Worm (Caenorhabditis elegans): ENCODE data around the gene unc-27.

Gene unc-27

ce11 chrX:8763607-8764006 is 25.6 kb upstream of the unc-27 start, which contains the start of gene zig-12:
Gene zig-12, plus strand, starts transcription at chrX:8763907.
- TF ChIP-seq sox-4 (tag; optimal IDR thresholded peaks at IDR 0.05) = no peak
- no peak for TF ChIP-seq ama-1 (optimal IDR thresholded peaks at IDR 0.05)
- TF ChIP-seq mef-2 (tag; optimal IDR thresholded peaks at IDR 0.05) = no peak
- TF ChIP-seq nhr-71 (tag; optimal IDR thresholded peaks at IDR 0.05) = no peak
- no peak for TF ChIP-seq aha-1 (tag; optimal IDR thresholded peaks at IDR 0.05)
- no peak for TF ChIP-seq grh-1 (GFP tag; IDR thresholded peaks at IDR 0.05)

- TF ChIP-seq grh-1 (GFP tag; IDR thresholded peaks at IDR 0.05) (no peak), nhr-90 (tag; optimal IDR thresholded peaks at IDR 0.05; ENCODE audit: poor library complexity) (no peak), lin-14 (GFP tag; optimal IDR thresholded peaks at IDR 0.05) (peak; percentile 14), nhr-20 (tag; optimal IDR thresholded peaks at IDR 0.05) (peak; percentile 8), C04F5.9 (tag; optimal IDR thresholded peaks at IDR 0.05) (no peak), fkh-4 (tag; optimal IDR thresholded peaks at IDR 0.05; ENCODE audit: borderline replicate concordance) (no peak), C34B4.2 (tag; optimal IDR thresholded peaks at IDR 0.05) (no peak), isw-1 (GFP tag; IDR thresholded peaks at IDR 0.05) (no peak), nhr-47 (tag; optimal IDR thresholded peaks at IDR 0.05) (no peak), tlp-1 (tag; optimal IDR thresholded peaks at IDR 0.05) (no peak), hpl-2 (GFP tag; optimal IDR thresholded peaks at IDR 0.05) (no peak), zip-4 (GFP tag; optimal IDR thresholded peaks at IDR 0.05) (no peak), hlh-4 (tag; optimal IDR thresholded peaks at IDR 0.05) (no peak), nhr-71 (tag; optimal IDR thresholded peaks at IDR 0.05) (peak; percentile 86), nhr-19 (GFP tag; conservative IDR thresholded peaks at IDR 0.05) (peak; percentile 50), aha-1 (tag; optimal IDR thresholded peaks at IDR 0.05) (no peak), lsy-2 (tag; optimal IDR thresholded peaks at IDR 0.05) (peak in 1 of 2 experiments; percentile 31), egl-13 (tag; optimal IDR thresholded peaks at IDR 0.05) (no peak), fos-1 (tag; optimal IDR thresholded peaks at IDR 0.05) (no peak), snu-23 (GFP tag; optimal IDR thresholded peaks at IDR 0.05) (peak; percentile 3), lir-3 (tag; optimal IDR thresholded peaks at IDR 0.05; ENCODE audit: poor library complexity) (no peak), skn-1 (tag; optimal IDR thresholded peaks at IDR 0.05) (no peak), ztf-11 (tag; optimal IDR thresholded peaks at IDR 0.05) (no peak), rnt-1 (tag; optimal IDR thresholded peaks at IDR 0.05) (peak; percentile 86), jun-1 (tag; optimal IDR thresholded peaks at IDR 0.05) (no peak), nhr-76 (tag; optimal IDR thresholded peaks at IDR 0.05) (no peak), ztf-4 (tag; optimal IDR thresholded peaks at IDR 0.05) (no peak), nhr-77 (tag; optimal IDR thresholded peaks at IDR 0.05) (no peak), C16A3.4 (tag; optimal IDR thresholded peaks at IDR 0.05) (no peak), unc-30 (tag; optimal IDR thresholded peaks at IDR 0.05) (no peak), pqm-1 (tag; optimal IDR thresholded peaks at IDR 0.05) (no peak), unc-130 (tag; optimal IDR thresholded peaks at IDR 0.05) (no peak)
Measured at ce11 chrX:8764044-8764443, 25.2 kb upstream of the unc-27 start.

ce11 chrX:8770316-8770715 is 18.9 kb upstream of the unc-27 start:
- no peak for TF ChIP-seq fkh-8 (tag; optimal IDR thresholded peaks at IDR 0.05)
- no peak for TF ChIP-seq dsc-1 (tag; optimal IDR thresholded peaks at IDR 0.05)
- peak; percentile 61 for TF ChIP-seq fkh-10 (GFP tag; optimal IDR thresholded peaks at IDR 0.05)
- TF ChIP-seq nhr-85 (tag) = no peak
- TF ChIP-seq mep-1 (tag; optimal IDR thresholded peaks at IDR 0.05) = no peak
- TF ChIP-seq hlh-4 (tag; optimal IDR thresholded peaks at IDR 0.05) = no peak
- no peak for TF ChIP-seq pqm-1 (tag; optimal IDR thresholded peaks at IDR 0.05)
- TF ChIP-seq lin-14 (GFP tag; optimal IDR thresholded peaks at IDR 0.05) = peak; percentile 28
- no peak for TF ChIP-seq ceh-63 (GFP tag; optimal IDR thresholded peaks at IDR 0.05)
